Worm (Caenorhabditis elegans): Measurements from ENCODE around the gene K11D12.8.

ce11 chrV:5018067-5018466 is 22.7 kb downstream of the K11D12.8 start:
- TF ChIP-seq eyg-1 (tag; optimal IDR thresholded peaks at IDR 0.05) (no peak), unc-86 (tag; optimal IDR thresholded peaks at IDR 0.05) (no peak), lin-11 (tag; optimal IDR thresholded peaks at IDR 0.05) (no peak), mec-3 (tag; optimal IDR thresholded peaks at IDR 0.05; ENCODE audit: borderline replicate concordance) (no peak), ztf-16 (tag; optimal IDR thresholded peaks at IDR 0.05) (no peak)
